Worm (Caenorhabditis elegans) whole organism, young adult: ENCODE results near the gene sma-1.

ENCODE experiments used
- B0035.1 ChIP-seq: sonication (generic microtip); optimal IDR thresholded peaks from 2 replicates; lab custom pipeline; 2016; ENCODE audit warnings: missing genetic modification characterization, mild to moderate bottlenecking, missing compliant biosample characterization, missing genotype, missing genetic modification reagents
- C06A6.2 ChIP-seq: fragments of 200-800 bp; sonication (Bioruptor generic); conservative IDR thresholded peaks from 2 replicates; pipeline ENCODE4 v1.3.6; 2022; ENCODE audit warnings: missing genetic modification characterization, missing compliant biosample characterization
- F22D6.2 ChIP-seq: sonication (generic microtip); optimal IDR thresholded peaks from 2 replicates; lab custom pipeline; 2016; ENCODE audit warnings: mild to moderate bottlenecking, missing genetic modification characterization, missing compliant biosample characterization
- F23B12.7 ChIP-seq: sonication (generic microtip); optimal IDR thresholded peaks from 2 replicates; lab custom pipeline; 2017; ENCODE audit warnings: missing genetic modification characterization, mild to moderate bottlenecking, missing compliant biosample characterization, antibody characterized with exemption, moderate library complexity; ENCODE audit not compliant: insufficient read depth
- F33H1.4 ChIP-seq: fragments of 200-800 bp; sonication (Bioruptor generic); IDR thresholded peaks from 2 replicates; pipeline ENCODE4 v1.3.6; 2022; ENCODE audit warnings: missing genetic modification reagents, missing genetic modification characterization, missing compliant biosample characterization
- F39B2.1 ChIP-seq: fragments of 200-800 bp; sonication (Bioruptor generic); IDR thresholded peaks from 2 replicates; pipeline ENCODE4 v1.3.6; 2022; ENCODE audit warnings: missing genetic modification reagents, missing genetic modification characterization, missing compliant biosample characterization
- F49E8.2 ChIP-seq: sonication (generic microtip); optimal IDR thresholded peaks from 3 replicates; lab custom pipeline; 2017; ENCODE audit warnings: missing genetic modification characterization, mild to moderate bottlenecking, missing compliant biosample characterization, antibody characterized with exemption, moderate library complexity; ENCODE audit not compliant: insufficient read depth
- F57A8.1 ChIP-seq: fragments of 200-800 bp; sonication (Bioruptor generic); optimal IDR thresholded peaks from 2 replicates; lab custom pipeline; 2018; ENCODE audit warnings: mild to moderate bottlenecking, missing genetic modification characterization, moderate library complexity, missing compliant biosample characterization
- Y95B8A.8 ChIP-seq: fragments of 200-800 bp; sonication (Bioruptor generic); IDR thresholded peaks from 2 replicates; pipeline ENCODE4 v1.3.6; 2022; ENCODE audit warnings: missing genetic modification reagents, missing genetic modification characterization, missing compliant biosample characterization
- akir-1 ChIP-seq: fragments of 200-800 bp; sonication (Bioruptor generic); optimal IDR thresholded peaks from 2 replicates; lab custom pipeline; 2018; ENCODE audit warnings: mild to moderate bottlenecking, missing genetic modification characterization, moderate library complexity, missing compliant biosample characterization
- aptf-3 ChIP-seq: fragments of 200-800 bp; sonication (Bioruptor generic); IDR thresholded peaks from 2 replicates; pipeline ENCODE4 v1.3.6; 2022; ENCODE audit warnings: missing genetic modification characterization, missing compliant biosample characterization
- attf-3 ChIP-seq: fragments of 200-800 bp; sonication (Bioruptor generic); conservative IDR thresholded peaks from 2 replicates; pipeline ENCODE4 v1.3.6; 2022; ENCODE audit warnings: missing genetic modification reagents, missing genetic modification characterization, missing compliant biosample characterization
- attf-5 ChIP-seq: fragments of 200-800 bp; sonication (Bioruptor generic); optimal IDR thresholded peaks from 2 replicates; lab custom pipeline; 2018; ENCODE audit warnings: mild to moderate bottlenecking, missing genetic modification characterization, missing compliant biosample characterization
- ccch-3 ChIP-seq: fragments of 200-800 bp; sonication (Bioruptor generic); optimal IDR thresholded peaks from 2 replicates; lab custom pipeline; 2018; ENCODE audit warnings: mild to moderate bottlenecking, missing genetic modification characterization, missing compliant biosample characterization
- ceh-27 ChIP-seq: fragments of 200-800 bp; sonication (Bioruptor generic); optimal IDR thresholded peaks from 2 replicates; lab custom pipeline; 2018; ENCODE audit warnings: mild to moderate bottlenecking, missing genetic modification characterization, moderate library complexity, missing compliant biosample characterization
- chd-7 ChIP-seq: sonication (generic microtip); optimal IDR thresholded peaks from 2 replicates; lab custom pipeline; 2016; ENCODE audit warnings: mild to moderate bottlenecking, missing genetic modification characterization, moderate library complexity, missing compliant biosample characterization
- dpl-1 ChIP-seq: fragments of 150-350 bp; optimal IDR thresholded peaks from 2 replicates; lab custom pipeline; 2014; ENCODE audit warnings: missing biosample characterization, missing genetic modification reagents, missing genetic modification characterization
- egl-44 ChIP-seq: fragments of 200-800 bp; sonication (Bioruptor generic); IDR thresholded peaks from 2 replicates; pipeline ENCODE4 v1.3.6; 2022; ENCODE audit warnings: missing genetic modification reagents, missing genetic modification characterization, missing compliant biosample characterization
- ekl-4 ChIP-seq: fragments of 200-800 bp; sonication (Bioruptor generic); IDR thresholded peaks from 2 replicates; pipeline ENCODE4 v1.3.6; 2022; ENCODE audit warnings: missing genetic modification reagents, missing genetic modification characterization, missing compliant biosample characterization
- ets-4 ChIP-seq: fragments of 200-800 bp; sonication (Bioruptor generic); optimal IDR thresholded peaks from 2 replicates; lab custom pipeline; 2018; ENCODE audit warnings: mild to moderate bottlenecking, missing genetic modification characterization, missing compliant biosample characterization
- hmg-1.2 ChIP-seq: fragments of 200-800 bp; sonication (Bioruptor generic); IDR thresholded peaks from 2 replicates; pipeline ENCODE4 v1.3.6; 2022; ENCODE audit warnings: missing genetic modification reagents, missing genetic modification characterization, missing compliant biosample characterization
- let-526 ChIP-seq: fragments of 200-800 bp; sonication (Bioruptor generic); IDR thresholded peaks from 2 replicates; pipeline ENCODE4 v1.3.6; 2022; ENCODE audit warnings: missing genetic modification reagents, missing genetic modification characterization, missing compliant biosample characterization
- let-607 ChIP-seq, 2 experiments: fragments of 200-800 bp in 1 of 2; sonication (Bioruptor generic) in 1 of 2; sonication (generic microtip) in 1 of 2; optimal IDR thresholded peaks; 2 replicates each; lab custom pipeline; 2016 to 2018; ENCODE audit warnings: mild to moderate bottlenecking in 2 of 2, missing compliant biosample characterization in 2 of 2, missing genetic modification characterization in 2 of 2, moderate library complexity in 2 of 2, missing genotype in 1 of 2
- lin-26 ChIP-seq: fragments of 200-800 bp; sonication (Bioruptor generic); IDR thresholded peaks from 2 replicates; pipeline ENCODE4 v1.3.6; 2022; ENCODE audit warnings: missing genetic modification reagents, missing genetic modification characterization, missing compliant biosample characterization
- lir-1 ChIP-seq: fragments of 200-800 bp; sonication (Bioruptor generic); conservative IDR thresholded peaks from 2 replicates; pipeline ENCODE4 v1.3.6; 2022; ENCODE audit warnings: missing genetic modification reagents, missing genetic modification characterization, missing compliant biosample characterization
- madf-10 ChIP-seq: sonication (generic microtip); optimal IDR thresholded peaks from 2 replicates; lab custom pipeline; 2016; ENCODE audit warnings: mild to moderate bottlenecking, missing genetic modification characterization, missing compliant biosample characterization
- mes-4 ChIP-seq: sonication (generic microtip); optimal IDR thresholded peaks from 2 replicates; lab custom pipeline; 2016; ENCODE audit warnings: missing genotype, missing genetic modification characterization, missing compliant biosample characterization
- pbrm-1 ChIP-seq: fragments of 200-800 bp; sonication (Bioruptor generic); IDR thresholded peaks from 2 replicates; pipeline ENCODE4 v1.3.6; 2022; ENCODE audit warnings: missing genetic modification reagents, missing genetic modification characterization, missing compliant biosample characterization
- snpc-3.4 ChIP-seq: sonication (generic microtip); optimal IDR thresholded peaks from 2 replicates; lab custom pipeline; 2017; ENCODE audit warnings: missing genetic modification characterization, mild to moderate bottlenecking, missing compliant biosample characterization, antibody characterized with exemption, moderate library complexity, missing genotype, missing genetic modification reagents
- snpc-4 ChIP-seq, 5 experiments: fragments of 150-350 bp in 1 of 5; sonication (generic microtip) in 4 of 5; optimal IDR thresholded peaks; 2 replicates each; lab custom pipeline; 2014 to 2018; ENCODE audit warnings: missing genetic modification characterization in 5 of 5, missing biosample characterization in 3 of 5, antibody characterized with exemption in 2 of 5, mild to moderate bottlenecking in 2 of 5, missing compliant biosample characterization in 2 of 5, missing genotype in 2 of 5, moderate library complexity in 2 of 5, missing genetic modification reagents in 1 of 5
- unc-62 ChIP-seq: fragments of 150-350 bp; optimal IDR thresholded peaks from 2 replicates; lab custom pipeline; 2014; ENCODE audit warnings: missing biosample characterization, missing genetic modification reagents, missing genetic modification characterization
- zfh-2 ChIP-seq: fragments of 200-800 bp; sonication (Bioruptor generic); conservative IDR thresholded peaks from 2 replicates; pipeline ENCODE4 v1.3.6; 2022; ENCODE audit warnings: missing genetic modification reagents, missing genetic modification characterization, missing compliant biosample characterization
- ztf-18 ChIP-seq: sonication (generic microtip); optimal IDR thresholded peaks from 2 replicates; lab custom pipeline; 2016; ENCODE audit warnings: missing genotype, mild to moderate bottlenecking, missing genetic modification characterization, missing compliant biosample characterization
- ztf-26 ChIP-seq: sonication (generic microtip); optimal IDR thresholded peaks from 2 replicates; lab custom pipeline; 2017; ENCODE audit warnings: missing genetic modification characterization, missing compliant biosample characterization
- ztf-3 ChIP-seq: fragments of 200-800 bp; sonication (Bioruptor generic); optimal IDR thresholded peaks from 2 replicates; lab custom pipeline; 2018; ENCODE audit warnings: mild to moderate bottlenecking, missing genetic modification characterization, missing compliant biosample characterization

Gene sma-1

DNA sequence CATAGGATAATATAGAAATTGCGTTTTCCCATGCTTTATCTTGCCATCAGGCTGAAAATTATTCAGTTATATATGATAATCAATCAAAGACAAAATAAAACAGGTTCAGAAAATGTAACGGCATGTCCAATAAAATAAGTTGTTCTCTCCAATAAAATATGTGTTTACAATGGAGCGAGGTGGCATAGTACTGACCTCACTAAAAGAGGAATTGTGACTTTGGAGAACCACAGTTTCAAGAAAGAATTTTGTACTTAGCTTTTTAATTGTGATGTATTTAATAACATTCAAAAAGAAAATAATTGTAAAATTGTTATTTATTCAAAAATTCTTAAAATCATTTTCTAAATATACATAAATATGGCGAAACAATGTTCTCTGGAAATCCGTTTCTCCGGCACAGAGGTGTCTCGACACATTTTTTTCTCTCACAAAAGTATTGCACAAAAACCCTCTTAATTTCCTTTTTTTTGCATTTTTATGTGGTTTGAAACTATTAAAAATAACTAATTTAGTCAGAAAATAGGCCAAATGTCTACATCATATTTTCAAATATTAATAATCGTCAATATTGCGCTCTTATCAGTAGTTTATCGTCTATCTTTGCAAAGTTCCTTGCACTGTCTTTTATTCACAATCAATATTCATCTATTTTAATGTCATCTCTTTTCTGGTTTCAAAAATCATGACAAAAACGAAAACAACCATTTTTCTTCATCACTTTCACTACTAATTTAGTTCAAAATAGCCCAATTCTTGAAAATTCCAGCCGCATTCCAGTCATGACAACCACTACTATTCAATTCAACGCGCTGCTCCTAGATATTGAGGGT lies 34.2 kb downstream of the sma-1 start, which contains the start of the genes aman-2 and F58H1.3 (continued):
- TF ChIP-seq ets-4 (GFP tag; lab: Kevin White, UChicago), result no peak
- TF ChIP-seq zfh-2 (GFP tag; lab: Robert Waterston, UW), result no peak
- TF ChIP-seq pbrm-1 (GFP tag; lab: Robert Waterston, UW), result no peak
- no peak for TF ChIP-seq ztf-3 (GFP tag; lab: Kevin White, UChicago)
- TF ChIP-seq ekl-4 (GFP tag; lab: Robert Waterston, UW), result no peak
- no peak for TF ChIP-seq F22D6.2 (tag; lab: Kevin White, UChicago)
- TF ChIP-seq let-607 (tag; optimal IDR thresholded peaks at IDR 0.05; lab: Kevin White, UChicago), result no peak
- peak; percentile 13 for TF ChIP-seq ztf-18 (tag; lab: Kevin White, UChicago)
- peak; percentile 9 for TF ChIP-seq ccch-3 (GFP tag; lab: Kevin White, UChicago)
- peak; percentile 18 for TF ChIP-seq F49E8.2 (tag; lab: Kevin White, UChicago)
- no peak for TF ChIP-seq let-526 (GFP tag; lab: Robert Waterston, UW)
- peak; percentile 46 for TF ChIP-seq attf-5
- no peak for TF ChIP-seq ztf-26 (tag; lab: Kevin White, UChicago)
- TF ChIP-seq F23B12.7 (tag; lab: Kevin White, UChicago), result no peak
- no peak for TF ChIP-seq unc-62 (GFP tag; lab: Kevin White, UChicago)
- no peak for TF ChIP-seq snpc-4 (GFP tag; optimal IDR thresholded peaks at IDR 0.05; lab: Kevin White, UChicago)
- peak in 1 of 4 experiments; percentile 50 for TF ChIP-seq snpc-4 (tag; optimal IDR thresholded peaks at IDR 0.05; lab: Kevin White, UChicago)
- no peak for TF ChIP-seq dpl-1 (GFP tag; lab: Kevin White, UChicago)
- no peak for TF ChIP-seq aptf-3
- no peak for TF ChIP-seq egl-44 (GFP tag; lab: Robert Waterston, UW)
- TF ChIP-seq hmg-1.2, result no peak
- no peak for TF ChIP-seq lir-1
- TF ChIP-seq madf-10 (tag; lab: Kevin White, UChicago), result peak; percentile 1
- TF ChIP-seq C06A6.2 (GFP tag; lab: Robert Waterston, UW), result no peak
- peak; percentile 50 for TF ChIP-seq ceh-27
- TF ChIP-seq attf-3 (GFP tag; lab: Robert Waterston, UW), result peak; percentile 30; the same call in 1 of the 2 replicates

DNA sequence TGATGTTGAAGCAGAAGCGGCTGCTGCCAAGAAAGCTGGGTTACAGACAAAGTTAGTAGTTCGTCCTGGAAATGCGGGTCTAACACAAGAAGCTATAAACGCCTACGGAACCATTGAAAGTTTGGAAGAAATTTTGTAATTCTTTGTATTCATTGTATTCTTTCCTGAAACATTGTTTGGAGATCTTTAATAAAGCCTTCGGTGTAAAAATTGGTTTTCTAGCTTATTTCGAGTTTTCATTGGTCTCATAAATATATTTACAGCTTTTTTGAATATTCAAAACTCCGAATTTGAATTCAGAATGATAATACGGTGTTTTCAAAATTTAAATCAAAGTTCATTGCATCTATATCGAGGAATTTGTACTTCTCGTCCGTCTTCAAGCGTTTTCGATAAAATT lies 35.6 kb downstream of the sma-1 start, which contains the start of gene F58H1.8:
Gene F58H1.8 (plus strand): TSS at position 301 of the 400 bp plus-strand sequence.
- TF ChIP-seq attf-5 (no peak), mes-4 (tag; lab: Kevin White, UChicago) (no peak), F33H1.4 (GFP tag; lab: Robert Waterston, UW) (no peak), Y95B8A.8 (no peak), let-526 (GFP tag; lab: Robert Waterston, UW) (no peak), akir-1 (no peak), B0035.1 (tag; lab: Kevin White, UChicago) (no peak), F39B2.1 (no peak), chd-7 (tag; lab: Kevin White, UChicago) (no peak), lin-26 (no peak), snpc-3.4 (tag; lab: Kevin White, UChicago) (no peak), F22D6.2 (tag; lab: Kevin White, UChicago) (no peak), F57A8.1 (GFP tag; lab: Kevin White, UChicago) (no peak)
